Worm (Caenorhabditis elegans): ENCODE measurements around the gene T06D8.2.

DNA sequence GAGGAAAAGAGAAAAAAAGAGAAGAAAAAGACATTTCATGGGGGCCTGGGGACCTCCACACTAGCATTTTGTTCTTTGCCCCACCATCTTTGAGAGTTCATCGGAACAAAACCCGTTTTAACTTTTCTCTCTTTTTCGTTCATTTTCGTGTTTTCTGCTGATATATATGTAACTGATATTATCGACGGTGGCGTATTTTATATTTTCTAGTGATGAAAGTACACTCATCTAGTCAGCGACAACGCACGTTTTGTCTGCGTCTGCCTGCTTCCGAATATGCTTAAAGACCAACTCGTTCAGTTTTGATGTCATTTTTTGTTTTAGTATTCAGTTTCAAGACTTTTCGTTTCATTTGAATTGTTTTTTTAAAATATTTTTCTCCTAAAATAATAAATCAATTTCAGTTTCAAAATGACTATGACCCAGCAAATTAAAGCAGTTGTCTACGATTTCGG, 45.2 kb upstream of the T06D8.2 start, which contains the start of gene bigr-1:
- TF ChIP-seq ama-1 (optimal IDR thresholded peaks at IDR 0.05) (no peak), pes-1 (GFP tag; IDR thresholded peaks at IDR 0.05) (no peak), ceh-13 (GFP tag; optimal IDR thresholded peaks at IDR 0.05) (no peak), B0310.2 (tag; optimal IDR thresholded peaks at IDR 0.05) (no peak), hnd-1 (tag; optimal IDR thresholded peaks at IDR 0.05) (no peak), hmg-4 (GFP tag; optimal IDR thresholded peaks at IDR 0.05) (no peak), scrt-1 (GFP tag; IDR thresholded peaks at IDR 0.05) (no peak)

Measured in whole organism, early embryonic.